Worm (Caenorhabditis elegans) whole organism, L4/young adult: ENCODE data around the gene F35G2.5.

Experiments
- W03F9.2 ChIP-seq: fragments of 150-350 bp; optimal IDR thresholded peaks from 2 replicates; lab custom pipeline; 2014; ENCODE audit warnings: missing biosample characterization, missing genetic modification characterization
- dao-5 ChIP-seq: sonication (generic microtip); optimal IDR thresholded peaks from 2 replicates; lab custom pipeline; 2016; ENCODE audit warnings: missing genotype, missing genetic modification characterization, moderate library complexity, missing compliant biosample characterization
- him-1 ChIP-seq: sonication (generic microtip); optimal IDR thresholded peaks from 2 replicates; lab custom pipeline; 2016; ENCODE audit warnings: missing genotype, missing genetic modification reagents, missing genetic modification characterization, missing compliant biosample characterization

DNA sequence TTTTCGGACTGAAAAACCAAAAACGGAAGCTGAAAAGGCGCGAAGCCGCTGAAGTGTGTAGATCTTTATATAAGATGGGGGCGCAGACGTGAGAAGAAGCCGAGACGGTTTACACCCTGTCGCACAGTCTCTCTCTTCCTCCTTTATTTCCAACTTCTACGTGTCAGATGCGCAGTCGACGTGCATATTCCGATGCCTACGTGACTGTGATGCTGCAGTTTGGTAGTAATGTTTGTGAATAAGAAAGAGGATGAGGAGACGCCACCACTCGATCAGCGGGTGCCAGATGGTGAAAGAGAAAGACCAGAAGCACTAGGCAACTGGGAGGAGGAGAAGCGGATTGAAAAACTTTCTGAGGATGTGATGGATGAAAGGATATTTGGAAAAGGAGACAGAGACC lies 1.2 kb upstream of the F35G2.5 start:
- TF ChIP-seq him-1 (tag; lab: Kevin White, UChicago) (no peak), dao-5 (no peak), W03F9.2 (tag; lab: Kevin White, UChicago) (no peak)
